Fruit fly (Drosophila melanogaster) Kc167 (cell line): ENCODE results near the gene CG15153.

Experiments
- Myc ChIP-seq: fragments of >200 bp; optimal IDR thresholded peaks from 2 replicates; lab custom pipeline; 2017; ENCODE audit warnings: missing external identifiers
- h ChIP-seq: fragments of >200 bp; optimal IDR thresholded peaks from 3 replicates; lab custom pipeline; 2018; ENCODE audit warnings: missing external identifiers
- insv ChIP-seq: fragments of >200 bp; optimal IDR thresholded peaks from 3 replicates; lab custom pipeline; 2018; ENCODE audit warnings: missing external identifiers
- psq ChIP-seq: fragments of >200 bp; optimal IDR thresholded peaks from 2 replicates; lab custom pipeline; 2017; ENCODE audit warnings: missing external identifiers

dm6 chr2L:18112435-18112834, 20.4 kb upstream of the CG15153 start:
- TF ChIP-seq Myc (lab: Kevin White, UChicago) (no peak), h (lab: Kevin White, UChicago) (no peak), insv (lab: Kevin White, UChicago) (no peak), psq (lab: Kevin White, UChicago) (no peak)
